Worm (Caenorhabditis elegans) whole organism, L2 larva: ENCODE measurements around the gene sec-24.2.
A peak's percentile ranks its signal among the peaks of the same experiment; 100 is the strongest.

Experiments
- C34F6.9 ChIP-seq: fragments of 150-350 bp; optimal IDR thresholded peaks from 2 replicates; lab custom pipeline; 2014; ENCODE audit warnings: missing biosample characterization, missing genetic modification characterization
- blmp-1 ChIP-seq: sonication (generic microtip); optimal IDR thresholded peaks from 2 replicates; lab custom pipeline; 2017; ENCODE audit warnings: missing genetic modification characterization, mild to moderate bottlenecking, missing compliant biosample characterization, antibody characterized with exemption, moderate library complexity; ENCODE audit not compliant: insufficient read depth
- dmd-4 ChIP-seq: sonication (generic microtip); optimal IDR thresholded peaks from 2 replicates; lab custom pipeline; 2017; ENCODE audit warnings: missing biosample characterization, missing genetic modification characterization
- egl-27 ChIP-seq: sonication (generic microtip); optimal IDR thresholded peaks from 3 replicates; lab custom pipeline; 2017; ENCODE audit warnings: missing biosample characterization, missing genetic modification reagents, missing genetic modification characterization
- gmeb-1 ChIP-seq: fragments of 150-350 bp; optimal IDR thresholded peaks from 2 replicates; lab custom pipeline; 2014; ENCODE audit warnings: missing biosample characterization, missing genetic modification characterization
- lin-13 ChIP-seq: fragments of 150-350 bp; optimal IDR thresholded peaks from 2 replicates; lab custom pipeline; 2014; ENCODE audit warnings: missing biosample characterization, missing genetic modification reagents, missing genetic modification characterization
- lsy-2 ChIP-seq, 2 experiments: fragments of 150-350 bp in 1 of 2; sonication (generic microtip) in 1 of 2; optimal IDR thresholded peaks; 2 replicates each; lab custom pipeline; 2014 to 2017; ENCODE audit warnings: missing biosample characterization in 2 of 2, missing genetic modification characterization in 2 of 2
- mdl-1 ChIP-seq, 2 experiments: fragments of 150-350 bp in 1 of 2; sonication (generic microtip) in 1 of 2; optimal IDR thresholded peaks; 2 replicates each; lab custom pipeline; 2017; ENCODE audit warnings: missing biosample characterization in 2 of 2, missing genetic modification characterization in 2 of 2
- nhr-11 ChIP-seq: fragments of 150-350 bp; optimal IDR thresholded peaks from 2 replicates; lab custom pipeline; 2014; ENCODE audit warnings: missing biosample characterization, missing genetic modification characterization
- nhr-12 ChIP-seq: fragments of 150-350 bp; optimal IDR thresholded peaks from 2 replicates; lab custom pipeline; 2014; ENCODE audit warnings: missing biosample characterization, missing genetic modification characterization
- nhr-129 ChIP-seq: fragments of 150-350 bp; optimal IDR thresholded peaks from 2 replicates; lab custom pipeline; 2014; ENCODE audit warnings: missing biosample characterization, missing genetic modification characterization
- nhr-23 ChIP-seq: fragments of 150-350 bp; optimal IDR thresholded peaks from 2 replicates; lab custom pipeline; 2014; ENCODE audit warnings: missing biosample characterization, missing genetic modification reagents, missing genetic modification characterization
- nhr-237 ChIP-seq: fragments of 150-350 bp; optimal IDR thresholded peaks from 2 replicates; lab custom pipeline; 2014; ENCODE audit warnings: missing biosample characterization, missing genetic modification characterization
- nhr-25 ChIP-seq: fragments of 150-350 bp; sonication (generic microtip); optimal IDR thresholded peaks from 3 replicates; lab custom pipeline; 2014; ENCODE audit warnings: missing biosample characterization, missing genetic modification characterization
- nhr-77 ChIP-seq: fragments of 150-350 bp; optimal IDR thresholded peaks from 2 replicates; lab custom pipeline; 2014; ENCODE audit warnings: missing biosample characterization, missing genetic modification characterization
- peb-1 ChIP-seq: fragments of 150-350 bp; optimal IDR thresholded peaks from 2 replicates; lab custom pipeline; 2014; ENCODE audit warnings: missing biosample characterization, missing genetic modification characterization
- sem-4 ChIP-seq: fragments of 150-350 bp; optimal IDR thresholded peaks from 2 replicates; lab custom pipeline; 2014; ENCODE audit warnings: missing biosample characterization, missing genetic modification reagents, missing genetic modification characterization
- skn-1 ChIP-seq: sonication (generic microtip); optimal IDR thresholded peaks from 2 replicates; lab custom pipeline; 2017; ENCODE audit warnings: missing biosample characterization, missing genetic modification characterization
- sma-3 ChIP-seq: sonication (generic microtip); optimal IDR thresholded peaks from 2 replicates; lab custom pipeline; 2016; ENCODE audit warnings: missing genetic modification reagents, missing genetic modification characterization, missing compliant biosample characterization
- sma-9 ChIP-seq, 2 experiments: fragments of 150-350 bp in 1 of 2; sonication (generic microtip) in 1 of 2; optimal IDR thresholded peaks; 2 replicates each; lab custom pipeline; 2014 to 2016; ENCODE audit warnings: missing genetic modification characterization in 2 of 2, mild to moderate bottlenecking in 1 of 2, missing biosample characterization in 1 of 2, missing compliant biosample characterization in 1 of 2, missing genetic modification reagents in 1 of 2, moderate library complexity in 1 of 2
- unc-39 ChIP-seq: fragments of 150-350 bp; optimal IDR thresholded peaks from 2 replicates; lab custom pipeline; 2014; ENCODE audit warnings: missing biosample characterization, missing genetic modification characterization
- unc-55 ChIP-seq: fragments of 150-350 bp; sonication (generic microtip); optimal IDR thresholded peaks from 3 replicates; lab custom pipeline; 2014; ENCODE audit warnings: missing biosample characterization, missing genetic modification reagents, missing genetic modification characterization
- unc-62 ChIP-seq: fragments of 150-350 bp; optimal IDR thresholded peaks from 2 replicates; lab custom pipeline; 2014; ENCODE audit warnings: missing biosample characterization, missing genetic modification reagents, missing genetic modification characterization
- zag-1 ChIP-seq: fragments of 150-350 bp; optimal IDR thresholded peaks from 2 replicates; lab custom pipeline; 2014; ENCODE audit warnings: missing biosample characterization, missing genetic modification characterization
- ztf-1 ChIP-seq: fragments of 200-800 bp; sonication (Bioruptor generic); conservative IDR thresholded peaks from 2 replicates; pipeline ENCODE4 v1.3.6; 2022; ENCODE audit warnings: missing genetic modification characterization, missing compliant biosample characterization
- ztf-11 ChIP-seq: sonication (generic microtip); optimal IDR thresholded peaks from 2 replicates; lab custom pipeline; 2017; ENCODE audit warnings: missing biosample characterization, missing genetic modification characterization
- ztf-4 ChIP-seq: fragments of 150-350 bp; optimal IDR thresholded peaks from 2 replicates; lab custom pipeline; 2014; ENCODE audit warnings: missing biosample characterization, missing genetic modification characterization

sec-24.2 gene

DNA sequence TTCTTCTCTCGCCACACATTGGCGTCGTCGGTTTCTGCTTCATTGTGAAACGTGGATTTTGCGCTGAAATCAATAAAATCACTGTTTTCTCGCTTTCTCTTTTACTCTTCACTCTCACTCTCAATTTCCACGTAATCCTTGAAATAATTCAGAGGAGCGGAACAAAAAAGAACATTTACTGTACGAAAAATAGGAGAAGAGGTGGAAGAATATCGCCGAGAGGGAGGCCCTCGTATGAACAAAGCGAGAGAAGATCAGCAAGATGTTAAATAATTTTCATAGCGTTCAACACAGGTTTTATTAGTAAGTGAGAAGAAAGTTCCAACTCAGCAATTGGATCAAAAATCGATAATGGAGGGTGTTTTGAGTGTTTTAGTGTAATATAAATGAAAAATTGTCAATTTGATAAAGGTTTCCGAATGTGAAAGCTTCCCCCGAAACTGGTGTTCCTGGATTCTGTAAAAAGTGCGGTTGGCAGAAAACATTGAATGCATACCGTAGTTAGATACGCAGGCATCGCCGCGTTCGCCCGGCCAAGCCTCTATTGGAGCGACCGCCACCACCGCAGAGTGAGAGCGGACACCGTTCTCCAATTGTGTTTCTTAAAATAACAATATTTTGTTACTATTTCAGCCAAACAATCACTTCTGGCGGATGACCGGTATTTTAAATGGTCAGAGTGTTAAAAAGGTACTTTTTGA, 950 bp upstream of the sec-24.2 start, which contains the start of the genes ccr-4 and ZC518.8:
Gene ccr-4, plus strand, starts transcription at position 151 of the 701 bp plus-strand sequence.
Gene ZC518.8, minus strand, starts transcription at position 517 of the 701 bp plus-strand sequence.
- TF ChIP-seq lsy-2 (tag; optimal IDR thresholded peaks at IDR 0.05; lab: Kevin White, UChicago) (peak in 1 of 2 experiments; percentile 88), nhr-25 (tag; lab: Kevin White, UChicago) (no peak), nhr-129 (tag; lab: Kevin White, UChicago) (peak; percentile 32)

DNA sequence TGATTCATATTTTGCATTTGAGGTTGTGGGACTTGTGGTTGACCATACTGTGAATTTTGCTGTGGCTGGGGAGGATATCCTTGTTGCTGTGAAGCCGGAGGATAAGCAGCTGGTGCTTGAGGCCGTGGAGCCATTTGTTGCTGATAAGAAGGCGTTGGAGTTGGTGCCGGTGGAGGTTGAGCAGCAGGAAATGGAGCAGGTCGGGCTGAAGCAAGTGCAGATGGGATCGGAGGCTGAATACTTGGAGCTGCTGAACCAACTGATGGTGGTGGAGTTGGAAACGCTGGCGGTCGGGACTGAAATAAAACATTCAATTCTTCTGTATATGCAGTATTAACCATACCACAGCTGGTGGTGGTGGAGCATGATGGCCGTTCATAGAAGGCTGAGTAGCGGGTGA, 613 bp downstream of the sec-24.2 start:
- TF ChIP-seq mdl-1 (tag; optimal IDR thresholded peaks at IDR 0.05; lab: Kevin White, UChicago), result no peak
- TF ChIP-seq unc-62 (GFP tag; lab: Kevin White, UChicago), result no peak
- no peak for TF ChIP-seq ztf-4
- TF ChIP-seq, all 48 proteins: peak for 0

DNA sequence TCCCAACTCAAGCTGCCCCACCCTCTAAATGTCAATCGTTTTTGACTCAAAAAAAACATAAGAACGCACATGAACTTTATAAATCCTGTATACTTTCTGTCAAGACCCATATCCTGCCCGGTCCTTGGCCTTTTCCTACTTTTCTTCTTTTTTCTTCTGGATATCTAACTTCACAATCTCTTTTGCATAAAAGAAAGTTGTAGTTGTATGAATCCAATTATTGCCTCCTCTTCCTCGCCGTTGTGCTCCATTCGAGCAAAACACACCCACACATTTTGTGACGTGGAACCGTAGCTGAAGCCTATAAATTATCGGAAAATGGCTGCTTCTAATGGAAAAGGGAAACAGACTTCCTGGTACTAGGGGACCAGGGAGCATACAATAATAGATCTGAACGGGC, 10.4 kb downstream of the sec-24.2 start:
- TF ChIP-seq C34F6.9 (tag; lab: Kevin White, UChicago) (no peak), nhr-23 (tag; lab: Kevin White, UChicago) (no peak), nhr-12 (no peak), sma-3 (GFP tag; lab: Kevin White, UChicago) (no peak), mdl-1 (tag; optimal IDR thresholded peaks at IDR 0.05; lab: Kevin White, UChicago) (no peak), sem-4 (tag; lab: Kevin White, UChicago) (no peak), zag-1 (tag; lab: Kevin White, UChicago) (no peak), skn-1 (tag; lab: Kevin White, UChicago) (no peak), ztf-11 (tag; lab: Kevin White, UChicago) (no peak), nhr-77 (tag; lab: Kevin White, UChicago) (no peak), ztf-1 (no peak), peb-1 (tag; lab: Kevin White, UChicago) (no peak), dmd-4 (tag; lab: Kevin White, UChicago) (no peak), egl-27 (tag; lab: Kevin White, UChicago) (no peak), sma-9 (GFP tag; optimal IDR thresholded peaks at IDR 0.05; lab: Kevin White, UChicago) (no peak), sma-9 (tag; optimal IDR thresholded peaks at IDR 0.05; lab: Kevin White, UChicago) (no peak), gmeb-1 (tag; lab: Kevin White, UChicago) (no peak), lin-13 (GFP tag; lab: Kevin White, UChicago) (no peak)
- TF ChIP-seq, all 48 proteins: peak for 0

DNA sequence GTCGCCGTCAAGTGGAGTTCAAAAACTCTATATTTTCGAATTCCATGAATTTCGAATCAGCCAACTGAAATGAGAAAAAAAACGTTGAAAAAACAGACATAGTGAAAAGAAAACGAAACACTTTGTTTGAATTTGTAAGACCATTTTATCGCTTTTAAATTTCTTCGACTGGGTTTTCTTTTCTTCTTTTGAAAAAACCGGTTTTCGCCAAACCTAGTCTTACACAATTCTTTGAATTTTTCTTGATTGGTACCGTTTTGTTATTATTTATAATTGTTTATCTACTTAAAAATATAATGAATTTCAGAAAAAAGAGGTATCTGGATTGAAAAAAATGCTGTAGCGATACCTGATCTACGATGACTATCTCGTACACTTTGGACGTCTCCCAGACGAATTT, 11.0 kb downstream of the sec-24.2 start, which contains the start of gene best-22:
Gene best-22, plus strand, starts transcription at position 301 of the 400 bp plus-strand sequence.
- TF ChIP-seq nhr-11 (tag; lab: Kevin White, UChicago) (no peak), unc-39 (tag; lab: Kevin White, UChicago) (no peak), unc-55 (GFP tag; lab: Kevin White, UChicago) (peak; percentile 49), ztf-1 (no peak), dmd-4 (tag; lab: Kevin White, UChicago) (no peak), nhr-237 (no peak)

DNA sequence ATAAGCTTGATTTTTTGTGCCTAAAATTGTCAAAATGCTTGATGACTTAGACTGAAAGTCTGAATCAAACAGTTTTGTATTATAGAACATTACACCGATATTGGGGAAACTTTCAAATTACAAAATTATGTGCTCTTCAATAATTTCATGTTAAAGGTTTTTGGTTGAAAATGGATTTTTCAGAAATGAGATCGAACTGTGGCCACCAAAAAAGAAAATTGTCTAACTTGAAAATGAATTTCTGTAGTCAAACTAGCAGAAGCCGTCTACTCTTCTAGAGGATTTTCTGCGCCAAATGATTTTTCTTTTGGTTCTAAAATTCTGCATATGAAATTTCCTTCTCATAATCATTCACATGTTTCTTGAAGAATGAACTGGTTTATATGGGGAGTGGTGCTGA, 19.7 kb downstream of the sec-24.2 start:
- TF ChIP-seq blmp-1 (tag; lab: Kevin White, UChicago), result no peak

DNA sequence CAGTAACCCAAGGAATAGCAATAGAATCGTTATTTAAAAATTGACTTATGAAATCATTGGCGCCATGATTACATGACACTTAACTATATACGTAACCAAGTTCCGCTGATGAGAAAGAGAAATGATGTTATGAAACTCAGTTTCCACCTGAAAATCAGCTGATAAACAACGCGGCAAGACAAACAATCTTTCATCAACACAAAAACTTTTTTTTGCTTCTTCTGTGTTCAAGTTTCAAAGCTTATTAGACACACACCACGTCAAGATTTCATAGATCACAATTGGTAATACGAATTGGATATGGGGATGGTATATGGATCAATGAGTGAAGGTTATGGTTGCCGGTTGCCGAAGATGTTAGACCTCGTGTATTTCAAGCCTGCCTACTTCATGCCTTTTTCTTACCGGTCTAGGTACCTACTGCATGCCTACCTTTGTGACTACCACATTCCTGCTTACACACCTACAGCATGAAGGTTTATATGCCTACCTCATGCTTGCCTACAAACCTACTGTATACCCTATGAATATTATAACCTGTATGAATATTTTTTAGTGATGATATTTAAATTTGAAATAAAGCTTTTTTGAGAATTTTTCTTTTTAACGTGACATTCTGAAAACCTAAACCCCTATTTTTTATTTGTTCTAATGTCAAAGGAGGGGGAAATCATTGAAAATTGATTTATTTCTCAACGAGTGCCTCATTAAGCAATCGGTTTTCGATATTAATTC, 23.5 kb downstream of the sec-24.2 start, which contains the start of the genes F19B6.10 and wht-5:
Gene F19B6.10, plus strand, starts transcription at position 301 of the 735 bp plus-strand sequence.
Gene wht-5, plus strand, starts transcription at position 685 of the 735 bp plus-strand sequence.
- no peak for TF ChIP-seq sem-4 (tag; lab: Kevin White, UChicago)
- no peak for TF ChIP-seq blmp-1 (tag; lab: Kevin White, UChicago)
